Worm (Caenorhabditis elegans) whole organism, L1 larva: ENCODE measurements around the gene F21D12.3.

Experiments
- C16A3.4 ChIP-seq: fragments of 150-350 bp; optimal IDR thresholded peaks from 2 replicates; lab custom pipeline; 2014; ENCODE audit warnings: missing biosample characterization, missing genetic modification characterization
- C34B4.2 ChIP-seq: sonication (generic microtip); optimal IDR thresholded peaks from 2 replicates; lab custom pipeline; 2017; ENCODE audit warnings: mild to moderate bottlenecking, missing genetic modification characterization, missing compliant biosample characterization
- F16B12.6 ChIP-seq: fragments of 150-350 bp; optimal IDR thresholded peaks from 2 replicates; lab custom pipeline; 2014; ENCODE audit warnings: missing biosample characterization, missing genetic modification characterization
- aha-1 ChIP-seq: fragments of 150-350 bp; optimal IDR thresholded peaks from 2 replicates; lab custom pipeline; 2014; ENCODE audit warnings: missing biosample characterization, missing genetic modification characterization
- ama-1 ChIP-seq: fragments of 150-350 bp; optimal IDR thresholded peaks from 2 replicates; lab custom pipeline; 2014
- blmp-1 ChIP-seq: fragments of 150-350 bp; optimal IDR thresholded peaks from 2 replicates; lab custom pipeline; 2014; ENCODE audit warnings: missing biosample characterization, missing genetic modification characterization
- ceh-8 ChIP-seq: fragments of 200-800 bp; sonication (Bioruptor generic); optimal IDR thresholded peaks from 2 replicates; lab custom pipeline; 2018; ENCODE audit warnings: mild to moderate bottlenecking, missing genetic modification characterization, moderate library complexity, missing compliant biosample characterization
- ceh-88 ChIP-seq: fragments of 200-800 bp; sonication (Bioruptor generic); IDR thresholded peaks from 2 replicates; pipeline ENCODE4 v1.3.6; 2022; ENCODE audit warnings: missing genetic modification characterization, missing compliant biosample characterization
- dsc-1 ChIP-seq: sonication (generic microtip); optimal IDR thresholded peaks from 2 replicates; lab custom pipeline; 2016; ENCODE audit warnings: mild to moderate bottlenecking, missing genetic modification characterization, missing compliant biosample characterization
- egl-13 ChIP-seq: sonication (generic microtip); optimal IDR thresholded peaks from 2 replicates; lab custom pipeline; 2016; ENCODE audit warnings: missing genotype, missing genetic modification reagents, missing genetic modification characterization, missing compliant biosample characterization
- elt-2 ChIP-seq: sonication (generic microtip); optimal IDR thresholded peaks from 2 replicates; lab custom pipeline; 2016; ENCODE audit warnings: missing genetic modification characterization, mild to moderate bottlenecking, inconsistent platforms, missing compliant biosample characterization, missing genetic modification reagents
- elt-3 ChIP-seq, 6 experiments: fragments of 150-350 bp in 1 of 6; sonication (generic microtip); optimal IDR thresholded peaks; 2 replicates each; lab custom pipeline; 2017 to 2018; ENCODE audit warnings: missing biosample characterization in 6 of 6, missing genetic modification characterization in 6 of 6, inconsistent platforms in 1 of 6
- fkh-4 ChIP-seq: sonication (generic microtip); optimal IDR thresholded peaks from 2 replicates; lab custom pipeline; 2016; ENCODE audit warnings: missing compliant biosample characterization, missing genetic modification characterization, borderline replicate concordance
- fos-1 ChIP-seq: fragments of 150-350 bp; optimal IDR thresholded peaks from 2 replicates; lab custom pipeline; 2014; ENCODE audit warnings: missing biosample characterization, missing genetic modification characterization
- hlh-17 ChIP-seq: fragments of 200-800 bp; sonication (Bioruptor generic); optimal IDR thresholded peaks from 2 replicates; lab custom pipeline; 2018; ENCODE audit warnings: missing genetic modification characterization, mild to moderate bottlenecking, missing compliant biosample characterization, moderate library complexity, borderline replicate concordance
- hlh-4 ChIP-seq: sonication (generic microtip); optimal IDR thresholded peaks from 2 replicates; lab custom pipeline; 2016; ENCODE audit warnings: mild to moderate bottlenecking, missing genetic modification characterization, missing compliant biosample characterization
- hpl-2 ChIP-seq: fragments of 150-350 bp; optimal IDR thresholded peaks from 2 replicates; lab custom pipeline; 2014; ENCODE audit warnings: missing biosample characterization, missing genetic modification reagents, missing genetic modification characterization
- irx-1 ChIP-seq: sonication (generic microtip); optimal IDR thresholded peaks from 2 replicates; lab custom pipeline; 2016; ENCODE audit warnings: missing genetic modification characterization, missing compliant biosample characterization
- isw-1 ChIP-seq: fragments of 200-800 bp; sonication (Bioruptor generic); IDR thresholded peaks from 2 replicates; pipeline ENCODE4 v1.3.6; 2022; ENCODE audit warnings: missing genetic modification characterization, missing compliant biosample characterization
- jun-1 ChIP-seq: fragments of 150-350 bp; optimal IDR thresholded peaks from 2 replicates; lab custom pipeline; 2014; ENCODE audit warnings: missing biosample characterization, missing genetic modification reagents, missing genetic modification characterization
- lin-13 ChIP-seq: fragments of 150-350 bp; optimal IDR thresholded peaks from 2 replicates; lab custom pipeline; 2014; ENCODE audit warnings: missing biosample characterization, missing genetic modification reagents, missing genetic modification characterization
- lin-14 ChIP-seq: fragments of 200-800 bp; sonication (Bioruptor generic); optimal IDR thresholded peaks from 2 replicates; lab custom pipeline; 2018; ENCODE audit warnings: mild to moderate bottlenecking, missing genetic modification characterization, moderate library complexity, missing compliant biosample characterization
- lin-35 ChIP-seq, 2 experiments: fragments of 150-350 bp; optimal IDR thresholded peaks; 2 replicates each; lab custom pipeline; 2014; ENCODE audit warnings: missing biosample characterization in 2 of 2, missing genetic modification characterization in 2 of 2, missing genetic modification reagents in 2 of 2
- lsy-2 ChIP-seq, 2 experiments: fragments of 150-350 bp; optimal IDR thresholded peaks; 2 replicates each; lab custom pipeline; 2014; ENCODE audit warnings: missing biosample characterization in 2 of 2, missing genetic modification characterization in 2 of 2
- mdl-1 ChIP-seq, 2 experiments: fragments of 150-350 bp; optimal IDR thresholded peaks; 2 replicates each; lab custom pipeline; 2014 to 2017; ENCODE audit warnings: missing biosample characterization in 2 of 2, missing genetic modification characterization in 2 of 2, inconsistent platforms in 1 of 2
- mep-1 ChIP-seq: fragments of 150-350 bp; optimal IDR thresholded peaks from 2 replicates; lab custom pipeline; 2014; ENCODE audit warnings: missing biosample characterization, missing genetic modification characterization
- nhr-12 ChIP-seq: sonication (generic microtip); optimal IDR thresholded peaks from 2 replicates; lab custom pipeline; 2017; ENCODE audit warnings: missing biosample characterization, missing genetic modification characterization
- nhr-19 ChIP-seq: fragments of 200-800 bp; sonication (Bioruptor generic); conservative IDR thresholded peaks from 2 replicates; pipeline ENCODE4 v1.3.6; 2022; ENCODE audit warnings: missing genetic modification characterization, missing compliant biosample characterization
- nhr-20 ChIP-seq: sonication (generic microtip); optimal IDR thresholded peaks from 2 replicates; lab custom pipeline; 2016; ENCODE audit warnings: mild to moderate bottlenecking, missing genetic modification characterization, missing compliant biosample characterization
- nhr-237 ChIP-seq: fragments of 150-350 bp; optimal IDR thresholded peaks from 2 replicates; lab custom pipeline; 2014; ENCODE audit warnings: missing biosample characterization, missing genetic modification characterization
- nhr-28 ChIP-seq: fragments of 150-350 bp; optimal IDR thresholded peaks from 2 replicates; lab custom pipeline; 2014; ENCODE audit warnings: missing biosample characterization, missing genetic modification characterization
- nhr-47 ChIP-seq: sonication (generic microtip); optimal IDR thresholded peaks from 2 replicates; lab custom pipeline; 2016; ENCODE audit warnings: mild to moderate bottlenecking, missing genetic modification characterization, moderate library complexity, missing compliant biosample characterization
- nhr-71 ChIP-seq: sonication (generic microtip); optimal IDR thresholded peaks from 2 replicates; lab custom pipeline; 2016; ENCODE audit warnings: mild to moderate bottlenecking, missing genetic modification characterization, moderate library complexity, missing compliant biosample characterization
- nhr-84 ChIP-seq: sonication (generic microtip); optimal IDR thresholded peaks from 2 replicates; lab custom pipeline; 2017; ENCODE audit warnings: missing biosample characterization, missing genetic modification characterization
- nhr-85 ChIP-seq: sonication (generic microtip); peaks from one replicate; lab custom pipeline; 2016; ENCODE audit warnings: missing genetic modification characterization, inconsistent platforms, missing compliant biosample characterization
- nhr-90 ChIP-seq: sonication (generic microtip); optimal IDR thresholded peaks from 2 replicates; lab custom pipeline; 2016; ENCODE audit warnings: mild to moderate bottlenecking, missing genetic modification characterization, missing compliant biosample characterization; ENCODE audit not compliant: poor library complexity
- pqm-1 ChIP-seq: sonication (generic microtip); optimal IDR thresholded peaks from 3 replicates; lab custom pipeline; 2017; ENCODE audit warnings: missing biosample characterization, missing genetic modification characterization
- rnt-1 ChIP-seq: sonication (generic microtip); optimal IDR thresholded peaks from 2 replicates; lab custom pipeline; 2016; ENCODE audit warnings: mild to moderate bottlenecking, missing genetic modification characterization, moderate library complexity, missing compliant biosample characterization
- snpc-4 ChIP-seq: fragments of 150-350 bp; optimal IDR thresholded peaks from 2 replicates; lab custom pipeline; 2014; ENCODE audit warnings: missing biosample characterization, missing genetic modification characterization
- snu-23 ChIP-seq: sonication (generic microtip); optimal IDR thresholded peaks from 2 replicates; lab custom pipeline; 2016; ENCODE audit warnings: missing genetic modification characterization, missing compliant biosample characterization
- sox-4 ChIP-seq: sonication (generic microtip); optimal IDR thresholded peaks from 2 replicates; lab custom pipeline; 2016; ENCODE audit warnings: missing genetic modification characterization, missing compliant biosample characterization
- swsn-7 ChIP-seq: sonication (generic microtip); optimal IDR thresholded peaks from 2 replicates; lab custom pipeline; 2016; ENCODE audit warnings: missing genetic modification characterization, missing compliant biosample characterization
- tbx-2 ChIP-seq: sonication (generic microtip); optimal IDR thresholded peaks from 2 replicates; lab custom pipeline; 2016; ENCODE audit warnings: missing genetic modification characterization, missing compliant biosample characterization
- unc-130 ChIP-seq: fragments of 150-350 bp; optimal IDR thresholded peaks from 2 replicates; lab custom pipeline; 2017; ENCODE audit warnings: missing biosample characterization, missing genetic modification characterization, inconsistent platforms
- unc-62 ChIP-seq: fragments of 150-350 bp; optimal IDR thresholded peaks from 2 replicates; lab custom pipeline; 2014; ENCODE audit warnings: missing biosample characterization, missing genetic modification reagents, missing genetic modification characterization
- unc-86 ChIP-seq: sonication (generic microtip); optimal IDR thresholded peaks from 2 replicates; lab custom pipeline; 2016; ENCODE audit warnings: missing genetic modification characterization, missing compliant biosample characterization
- unc-98 ChIP-seq: fragments of 200-800 bp; sonication (Bioruptor generic); IDR thresholded peaks from 2 replicates; pipeline ENCODE4 v1.3.6; 2022; ENCODE audit warnings: missing genetic modification characterization, missing compliant biosample characterization
- vab-15 ChIP-seq: sonication (generic microtip); optimal IDR thresholded peaks from 2 replicates; lab custom pipeline; 2017; ENCODE audit warnings: missing genotype, mild to moderate bottlenecking, missing genetic modification characterization, missing compliant biosample characterization
- xbp-1 ChIP-seq: sonication (generic microtip); optimal IDR thresholded peaks from 2 replicates; lab custom pipeline; 2016; ENCODE audit warnings: missing genetic modification characterization, missing compliant biosample characterization
- ztf-4 ChIP-seq: fragments of 150-350 bp; optimal IDR thresholded peaks from 2 replicates; lab custom pipeline; 2014; ENCODE audit warnings: missing biosample characterization, missing genetic modification characterization

Gene F21D12.3

DNA sequence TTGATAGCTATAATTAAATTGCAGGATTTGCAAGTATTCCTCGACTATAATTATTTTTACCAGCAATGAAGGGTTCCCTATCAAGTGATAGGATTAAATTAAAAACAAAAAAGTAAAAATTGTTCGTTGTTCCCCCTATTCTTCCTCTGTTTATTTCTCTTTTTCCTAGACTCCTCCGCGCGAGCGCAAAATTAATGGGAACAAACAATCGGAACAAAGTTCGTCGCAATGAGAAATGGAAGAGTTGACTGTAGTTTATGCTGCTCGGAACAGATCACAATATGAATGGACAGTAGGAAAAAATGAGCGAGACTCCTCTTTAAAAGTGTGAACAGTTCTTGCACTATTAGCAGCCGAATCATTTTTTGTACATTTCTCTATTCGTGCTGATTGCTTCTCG is 16.9 kb upstream of the F21D12.3 start:
- TF ChIP-seq snpc-4 (tag; lab: Kevin White, UChicago) = no peak
- no peak for TF ChIP-seq hpl-2 (GFP tag; lab: Kevin White, UChicago)
- TF ChIP-seq nhr-28 = no peak
- no peak for TF ChIP-seq ztf-4
- no peak for TF ChIP-seq nhr-12 (tag; lab: Kevin White, UChicago)
- no peak for TF ChIP-seq fkh-4 (tag; lab: Kevin White, UChicago)
- no peak for TF ChIP-seq lin-35 (GFP tag; optimal IDR thresholded peaks at IDR 0.05; lab: Kevin White, UChicago)
- TF ChIP-seq hlh-17 (GFP tag; lab: Kevin White, UChicago) = no peak
- TF ChIP-seq unc-86 (tag; lab: Kevin White, UChicago) = no peak
- no peak for TF ChIP-seq aha-1 (tag; lab: Kevin White, UChicago)
- no peak for TF ChIP-seq isw-1

ce11 chrII:7338995-7339394 is 15.2 kb upstream of the F21D12.3 start, which contains the start of gene nhr-21:
nhr-21 (plus strand) TSS chrII:7339229.
- peak in 1 of 2 experiments; percentile 58 for TF ChIP-seq mdl-1 (tag; optimal IDR thresholded peaks at IDR 0.05; lab: Kevin White, UChicago)
- TF ChIP-seq ceh-8 (GFP tag; lab: Kevin White, UChicago) = no peak
- TF ChIP-seq nhr-237 (tag; lab: Kevin White, UChicago) = no peak
- peak; percentile 21 for TF ChIP-seq ztf-4
- TF ChIP-seq elt-3 (tag; optimal IDR thresholded peaks at IDR 0.05; lab: Kevin White, UChicago) = peak in 5 of 6 experiments; percentile 46 to 91 (median 62)
- TF ChIP-seq jun-1 (tag; lab: Kevin White, UChicago) = no peak
- TF ChIP-seq vab-15 = peak; percentile 61
- TF ChIP-seq aha-1 (tag; lab: Kevin White, UChicago) = no peak
- peak; percentile 28 for TF ChIP-seq unc-130 (tag; lab: Kevin White, UChicago)
- peak; percentile 89 for TF ChIP-seq nhr-20 (tag; lab: Kevin White, UChicago)
- peak; percentile 73 for TF ChIP-seq nhr-90 (tag; lab: Kevin White, UChicago)
- TF ChIP-seq tbx-2 (tag; lab: Kevin White, UChicago) = peak; percentile 35
- peak; percentile 46 for TF ChIP-seq nhr-47 (tag; lab: Kevin White, UChicago)
- no peak for TF ChIP-seq F16B12.6 (tag; lab: Kevin White, UChicago)
- TF ChIP-seq lin-14 (GFP tag; lab: Kevin White, UChicago) = peak; percentile 85
- TF ChIP-seq C16A3.4 (tag; lab: Kevin White, UChicago) = peak; percentile 23
- TF ChIP-seq snu-23 = peak; percentile 66
- TF ChIP-seq unc-62 = no peak
- no peak for TF ChIP-seq elt-2 (tag; lab: Kevin White, UChicago)
- peak; percentile 18 for TF ChIP-seq fos-1 (tag; lab: Kevin White, UChicago)
- TF ChIP-seq nhr-71 (tag; lab: Kevin White, UChicago) = peak; percentile 88
- TF ChIP-seq ceh-88 (GFP tag; lab: Robert Waterston, UW) = no peak
- TF ChIP-seq swsn-7 (tag; lab: Kevin White, UChicago) = no peak
- TF ChIP-seq isw-1 = no peak
- peak; percentile 14 for TF ChIP-seq rnt-1
- TF ChIP-seq lsy-2 (tag; optimal IDR thresholded peaks at IDR 0.05; lab: Kevin White, UChicago) = peak; percentile 28 to 40
- peak; percentile 89 for TF ChIP-seq blmp-1
- peak; percentile 74 for TF ChIP-seq nhr-19
- TF ChIP-seq nhr-85 = peak; percentile 98
- TF ChIP-seq lin-35 (GFP tag; optimal IDR thresholded peaks at IDR 0.05; lab: Kevin White, UChicago) = peak in 1 of 2 experiments; percentile 40
- TF ChIP-seq hpl-2 (GFP tag; lab: Kevin White, UChicago) = no peak
- TF ChIP-seq irx-1 (tag; lab: Kevin White, UChicago) = peak; percentile 44

- TF ChIP-seq nhr-28 (no peak), nhr-47 (tag; lab: Kevin White, UChicago) (peak; percentile 82), nhr-90 (tag; lab: Kevin White, UChicago) (peak; percentile 89), nhr-20 (tag; lab: Kevin White, UChicago) (peak; percentile 95), sox-4 (peak; percentile 36), pqm-1 (tag; lab: Kevin White, UChicago) (no peak), C34B4.2 (tag; lab: Kevin White, UChicago) (no peak), hlh-4 (tag; lab: Kevin White, UChicago) (no peak), xbp-1 (tag; lab: Kevin White, UChicago) (peak; percentile 74), lin-13 (peak; percentile 48), dsc-1 (peak; percentile 97), nhr-84 (tag; lab: Kevin White, UChicago) (no peak), tbx-2 (tag; lab: Kevin White, UChicago) (peak; percentile 78), egl-13 (tag; lab: Kevin White, UChicago) (no peak), mep-1 (tag; lab: Kevin White, UChicago) (peak; percentile 42), ama-1 (lab: Kevin White, UChicago) (peak; percentile 34), lin-14 (GFP tag; lab: Kevin White, UChicago) (peak; percentile 95), snpc-4 (tag; lab: Kevin White, UChicago) (no peak), nhr-85 (peak; percentile 99), vab-15 (no peak), unc-98 (GFP tag; lab: Robert Waterston, UW) (no peak)
Measured at ce11 chrII:7337469-7337893, 13.7 kb upstream of the F21D12.3 start.
